Fruit fly (Drosophila melanogaster): ENCODE measurements around the gene Fum2.

The Fum2 gene

dm6 chrX:6678635-6679501 is 2.7 kb upstream of the Fum2 start, which contains the start of gene ND-ASHI (continued):
- TF ChIP-seq Hmx (GFP tag; optimal IDR thresholded peaks at IDR 0.05) (no peak), HLH54F (GFP tag; optimal IDR thresholded peaks at IDR 0.05) (peak; percentile 93), knrl (GFP tag; IDR thresholded peaks at IDR 0.05; ENCODE audit: partially characterized antibody) (no peak), zen (tag; optimal IDR thresholded peaks at IDR 0.05) (peak; percentile 84), CG14710 (tag; optimal IDR thresholded peaks at IDR 0.05) (peak; percentile 79), CG10147 (GFP tag; optimal IDR thresholded peaks at IDR 0.05) (peak; percentile 96), cg (GFP tag; optimal IDR thresholded peaks at IDR 0.05) (no peak), HmgD (GFP tag; optimal IDR thresholded peaks at IDR 0.05) (peak; percentile 55), CG16779 (GFP tag; IDR thresholded peaks at IDR 0.05) (peak; percentile 96), phol (tag; optimal IDR thresholded peaks at IDR 0.05) (peak; percentile 87), nmo (GFP tag; optimal IDR thresholded peaks at IDR 0.05) (peak; percentile 94), esg (GFP tag; conservative IDR thresholded peaks at IDR 0.05) (peak; percentile 89), CG12942 (GFP tag; optimal IDR thresholded peaks at IDR 0.05) (peak; percentile 87), cas (GFP tag; IDR thresholded peaks at IDR 0.05) (peak; percentile 89), Hsf (GFP tag; optimal IDR thresholded peaks at IDR 0.05) (peak; percentile 95), CG9727 (GFP tag; optimal IDR thresholded peaks at IDR 0.05) (peak; percentile 95), ara (GFP tag; IDR thresholded peaks at IDR 0.05) (peak; percentile 94), pnt (GFP tag; optimal IDR thresholded peaks at IDR 0.05) (peak; percentile 88), Sry-β (GFP tag; optimal IDR thresholded peaks at IDR 0.05) (peak; percentile 37), ap (GFP tag; IDR thresholded peaks at IDR 0.05) (peak; percentile 93), Doc3 (GFP tag; IDR thresholded peaks at IDR 0.05; ENCODE audit: partially characterized antibody) (no peak), sug (tag; optimal IDR thresholded peaks at IDR 0.05) (peak; percentile 90), CG13123 (GFP tag; optimal IDR thresholded peaks at IDR 0.05) (peak; percentile 75), CG16815 (GFP tag; optimal IDR thresholded peaks at IDR 0.05) (peak; percentile 90), Adf1 (GFP tag; IDR thresholded peaks at IDR 0.05) (peak; percentile 80), CG8089 (GFP tag; optimal IDR thresholded peaks at IDR 0.05) (peak; percentile 79), peb (GFP tag; IDR thresholded peaks at IDR 0.05) (peak; percentile 90), inv (GFP tag; IDR thresholded peaks at IDR 0.05; ENCODE audit: partially characterized antibody) (no peak), ems (GFP tag; optimal IDR thresholded peaks at IDR 0.05) (peak; percentile 93), CG32772 (GFP tag; IDR thresholded peaks at IDR 0.05) (peak; percentile 94), insv (GFP tag; optimal IDR thresholded peaks at IDR 0.05) (peak; percentile 81 to 96), Scr (GFP tag; IDR thresholded peaks at IDR 0.05; ENCODE audit: partially characterized antibody) (no peak), gt (GFP tag; IDR thresholded peaks at IDR 0.05) (peak; percentile 79), dimm (GFP tag; IDR thresholded peaks at IDR 0.05) (peak; percentile 88), Bdp1 (GFP tag; optimal IDR thresholded peaks at IDR 0.05) (peak; percentile 83), cad (GFP tag; optimal IDR thresholded peaks at IDR 0.05) (no peak), CG15479 (GFP tag; optimal IDR thresholded peaks at IDR 0.05) (no peak), Lpt (GFP tag; optimal IDR thresholded peaks at IDR 0.05) (no peak), CG12071 (GFP tag; optimal IDR thresholded peaks at IDR 0.05) (peak; percentile 97), Dip2 (GFP tag; IDR thresholded peaks at IDR 0.05) (no peak), chm (GFP tag; IDR thresholded peaks at IDR 0.05) (peak; percentile 96), CG13624 (GFP tag; optimal IDR thresholded peaks at IDR 0.05) (peak; percentile 95), TFAM (GFP tag; optimal IDR thresholded peaks at IDR 0.05) (peak; percentile 52), unc-4 (GFP tag; IDR thresholded peaks at IDR 0.05; ENCODE audit: partially characterized antibody) (no peak), pita (GFP tag; optimal IDR thresholded peaks at IDR 0.05) (no peak), CG3281 (GFP tag; optimal IDR thresholded peaks at IDR 0.05) (peak; percentile 97), HmgZ (tag; optimal IDR thresholded peaks at IDR 0.05) (peak; percentile 97), zfh2 (GFP tag; optimal IDR thresholded peaks at IDR 0.05) (peak; percentile 94), fd96Cb (tag; optimal IDR thresholded peaks at IDR 0.05) (peak; percentile 89)
